Worm (Caenorhabditis elegans): ENCODE results near the gene C14H10.2.

DNA sequence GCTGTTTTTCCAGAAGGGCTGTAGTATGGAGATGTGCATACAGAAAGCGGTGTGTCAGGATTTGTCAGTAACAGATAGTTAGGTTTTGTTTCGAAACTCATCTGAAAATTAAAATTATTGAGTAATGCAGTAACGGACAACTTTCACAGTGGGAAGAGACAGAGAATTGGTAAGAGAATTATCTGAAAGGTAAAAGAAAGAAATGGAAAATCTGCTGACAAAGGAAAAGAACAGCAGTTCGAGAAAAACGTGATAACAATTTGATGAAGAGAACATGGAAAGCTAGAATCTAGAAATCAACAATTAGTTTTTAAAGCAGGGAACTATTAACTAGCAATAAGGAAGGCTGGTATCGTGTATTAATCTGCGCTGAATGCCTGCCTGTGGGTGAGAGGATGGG, 47.4 kb downstream of the C14H10.2 start, which contains the start of gene sex-1:
- TF ChIP-seq snpc-4 (tag; optimal IDR thresholded peaks at IDR 0.05) (no peak), unc-62 (GFP tag; optimal IDR thresholded peaks at IDR 0.05) (no peak), egl-27 (tag; optimal IDR thresholded peaks at IDR 0.05) (no peak), mdl-1 (tag; optimal IDR thresholded peaks at IDR 0.05) (no peak), nhr-237 (tag; optimal IDR thresholded peaks at IDR 0.05) (no peak), aly-2 (tag; optimal IDR thresholded peaks at IDR 0.05) (no peak), tbx-2 (tag; optimal IDR thresholded peaks at IDR 0.05) (no peak), ZK546.5 (tag; optimal IDR thresholded peaks at IDR 0.05) (no peak), ceh-82 (tag; optimal IDR thresholded peaks at IDR 0.05) (no peak), daf-12 (tag; optimal IDR thresholded peaks at IDR 0.05) (no peak), skn-1 (tag; optimal IDR thresholded peaks at IDR 0.05) (no peak), lsy-12 (tag; optimal IDR thresholded peaks at IDR 0.05) (no peak), zag-1 (tag; optimal IDR thresholded peaks at IDR 0.05) (no peak)
